Fruit fly (Drosophila melanogaster) whole organism, adult: ENCODE data around the gene CG3588.

Experiments used
- CG33017 ChIP-seq: fragments of 200-800 bp; sonication (Bioruptor generic); optimal IDR thresholded peaks from 2 replicates; lab custom pipeline; 2018; ENCODE audit warnings: missing biosample characterization, mild to moderate bottlenecking, missing genetic modification characterization, moderate library complexity
- CG7101 ChIP-seq: fragments of 200-800 bp; sonication (Bioruptor generic); optimal IDR thresholded peaks from 2 replicates; lab custom pipeline; 2018; ENCODE audit warnings: missing biosample characterization, mild to moderate bottlenecking, missing genetic modification characterization, moderate library complexity
- Crg-1 ChIP-seq: fragments of 200-800 bp; sonication (Bioruptor generic); optimal IDR thresholded peaks from 2 replicates; lab custom pipeline; 2016; ENCODE audit warnings: missing biosample characterization, missing genetic modification characterization
- Mnt ChIP-seq: fragments of 200-800 bp; sonication (Bioruptor generic); optimal IDR thresholded peaks from 2 replicates; lab custom pipeline; 2016; ENCODE audit warnings: missing biosample characterization, mild to moderate bottlenecking, missing genetic modification characterization
- bab1 ChIP-seq: fragments of 200-800 bp; sonication (Bioruptor generic); optimal IDR thresholded peaks from 3 replicates; lab custom pipeline; 2019; ENCODE audit warnings: missing biosample characterization, mild to moderate bottlenecking, missing genetic modification characterization, moderate library complexity
- kay ChIP-seq: fragments of 200-800 bp; sonication (Bioruptor generic); peaks from one replicate; lab custom pipeline; 2016; ENCODE audit warnings: missing biosample characterization, missing genetic modification characterization, borderline replicate concordance
- ovo ChIP-seq: fragments of 200-800 bp; sonication (Bioruptor generic); optimal IDR thresholded peaks from 2 replicates; lab custom pipeline; 2016; ENCODE audit warnings: missing biosample characterization, missing genetic modification characterization
- pad ChIP-seq: fragments of 200-800 bp; sonication (Bioruptor generic); optimal IDR thresholded peaks from 3 replicates; lab custom pipeline; 2017; ENCODE audit warnings: missing biosample characterization, missing genetic modification characterization, mild to moderate bottlenecking, moderate library complexity, missing genetic modification reagents
- tj ChIP-seq: fragments of 200-800 bp; sonication (Bioruptor generic); optimal IDR thresholded peaks from 3 replicates; lab custom pipeline; 2017; ENCODE audit warnings: missing biosample characterization, mild to moderate bottlenecking, missing genetic modification characterization, moderate library complexity
- toe ChIP-seq: fragments of 200-800 bp; sonication (Bioruptor generic); optimal IDR thresholded peaks from 2 replicates; lab custom pipeline; 2016; ENCODE audit warnings: missing biosample characterization, missing genetic modification characterization

- no peak for TF ChIP-seq bab1 (GFP tag; lab: Kevin White, UChicago)
- TF ChIP-seq Mnt (GFP tag; lab: Kevin White, UChicago), result no peak
- TF ChIP-seq toe (GFP tag; lab: Kevin White, UChicago), result no peak
- TF ChIP-seq ovo, result no peak
- no peak for TF ChIP-seq tj (GFP tag; lab: Kevin White, UChicago)
- TF ChIP-seq kay, result no peak
- no peak for TF ChIP-seq pad
- TF ChIP-seq CG7101 (tag; lab: Kevin White, UChicago), result no peak
- no peak for TF ChIP-seq CG33017 (tag; lab: Kevin White, UChicago)
- no peak for TF ChIP-seq Crg-1 (GFP tag; lab: Kevin White, UChicago)
Observed at dm6 chrX:2929496-2929895, 9.9 kb downstream of the CG3588 start, which contains the start of gene CG32793.
